Worm (Caenorhabditis elegans): Measurements from ENCODE around the gene F19B10.3.

- TF ChIP-seq flt-1 (GFP tag; IDR thresholded peaks at IDR 0.05) = no peak
- TF ChIP-seq med-1 (GFP tag; optimal IDR thresholded peaks at IDR 0.05; ENCODE audit: insufficient read depth) = no peak
Observed at ce11 chrII:3680366-3680765, 15.8 kb downstream of the F19B10.3 start.
